Fruit fly (Drosophila melanogaster) whole organism, embryonic: ENCODE results near the gene Plod.

Experiments
- Aef1 ChIP-seq: fragments of 200-800 bp; sonication (Bioruptor generic); IDR thresholded peaks from 3 replicates; pipeline ENCODE4 v1.3.6; 2022; ENCODE audit warnings: missing biosample characterization, missing genetic modification characterization
- Atf3 ChIP-seq: fragments of 200-800 bp; sonication (Bioruptor generic); optimal IDR thresholded peaks from 3 replicates; lab custom pipeline; 2016; ENCODE audit warnings: missing biosample characterization, missing genetic modification characterization
- BEAF-32 ChIP-seq: fragments of 200-800 bp; sonication (Bioruptor generic); optimal IDR thresholded peaks from 3 replicates; lab custom pipeline; 2017; ENCODE audit warnings: missing biosample characterization, missing genetic modification characterization, mild to moderate bottlenecking, moderate library complexity, missing genetic modification reagents
- Bteb2 ChIP-seq: fragments of 200-800 bp; sonication (Bioruptor generic); optimal IDR thresholded peaks from 2 replicates; lab custom pipeline; 2016; ENCODE audit warnings: missing biosample characterization, missing genetic modification characterization
- CG10979 ChIP-seq: fragments of 200-800 bp; sonication (Bioruptor generic); optimal IDR thresholded peaks from 2 replicates; lab custom pipeline; 2018; ENCODE audit warnings: missing biosample characterization, mild to moderate bottlenecking, missing genetic modification characterization, moderate library complexity
- CG12155 ChIP-seq: fragments of 200-800 bp; sonication (Bioruptor generic); optimal IDR thresholded peaks from 3 replicates; lab custom pipeline; 2016; ENCODE audit warnings: missing biosample characterization, missing genetic modification characterization
- CG12236 ChIP-seq: fragments of 200-800 bp; sonication (Bioruptor generic); optimal IDR thresholded peaks from 2 replicates; lab custom pipeline; 2016; ENCODE audit warnings: missing biosample characterization, missing genetic modification characterization
- CG15073 ChIP-seq: fragments of 200-800 bp; sonication (Bioruptor generic); optimal IDR thresholded peaks from 2 replicates; lab custom pipeline; 2016; ENCODE audit warnings: missing biosample characterization, missing genetic modification characterization
- CG15696 ChIP-seq: fragments of 200-800 bp; sonication (Bioruptor generic); optimal IDR thresholded peaks from 2 replicates; lab custom pipeline; 2019; ENCODE audit warnings: missing biosample characterization, mild to moderate bottlenecking, missing genetic modification characterization, moderate library complexity
- CG17829 ChIP-seq: fragments of 200-800 bp; optimal IDR thresholded peaks from 2 replicates; lab custom pipeline; 2019; ENCODE audit warnings: missing biosample characterization, mild to moderate bottlenecking, missing genetic modification characterization, moderate library complexity
- CG34224 ChIP-seq: fragments of 200-800 bp; sonication (Bioruptor generic); IDR thresholded peaks from 3 replicates; pipeline ENCODE4 v1.3.6; 2022; ENCODE audit warnings: missing biosample characterization, missing genetic modification characterization; ENCODE audit not compliant: partially characterized antibody
- CG4404 ChIP-seq: fragments of 200-800 bp; sonication (Bioruptor generic); IDR thresholded peaks from 2 replicates; pipeline ENCODE4 v1.3.6; 2022; ENCODE audit warnings: missing biosample characterization, missing genetic modification characterization
- CG4424 ChIP-seq: fragments of 200-800 bp; sonication (Bioruptor generic); optimal IDR thresholded peaks from 3 replicates; lab custom pipeline; 2016; ENCODE audit warnings: missing biosample characterization, missing genetic modification characterization
- CG6689 ChIP-seq: fragments of 200-800 bp; sonication (Bioruptor generic); IDR thresholded peaks from 2 replicates; pipeline ENCODE4 v1.3.6; 2022; ENCODE audit warnings: missing biosample characterization, missing genetic modification characterization
- CG7928 ChIP-seq: fragments of 200-800 bp; sonication (Bioruptor generic); optimal IDR thresholded peaks from 2 replicates; lab custom pipeline; 2017; ENCODE audit warnings: missing biosample characterization, mild to moderate bottlenecking, missing genetic modification characterization
- CG9817 ChIP-seq: fragments of 200-800 bp; sonication (Bioruptor generic); optimal IDR thresholded peaks from 2 replicates; lab custom pipeline; 2018; ENCODE audit warnings: missing biosample characterization, mild to moderate bottlenecking, missing genetic modification characterization, moderate library complexity
- CHES-1-like ChIP-seq: fragments of 200-800 bp; sonication (Bioruptor generic); optimal IDR thresholded peaks from 2 replicates; lab custom pipeline; 2016; ENCODE audit warnings: missing biosample characterization, missing genetic modification characterization
- CTCF ChIP-seq: fragments of 200-800 bp; sonication (Bioruptor generic); optimal IDR thresholded peaks from 2 replicates; lab custom pipeline; 2017; ENCODE audit warnings: missing biosample characterization, mild to moderate bottlenecking, missing genetic modification characterization, moderate library complexity
- CkIIα-i1 ChIP-seq: fragments of 200-800 bp; sonication (Bioruptor generic); IDR thresholded peaks from 2 replicates; pipeline ENCODE4 v1.3.6; 2022; ENCODE audit warnings: missing biosample characterization, missing genetic modification characterization
- Dfd ChIP-seq, 2 experiments: fragments of >200 bp; optimal IDR thresholded peaks; 2 replicates each; lab custom pipeline; 2017; ENCODE audit warnings: missing biosample characterization in 2 of 2, missing genetic modification characterization in 2 of 2
- Dip3 ChIP-seq: fragments of 200-800 bp; sonication (Bioruptor generic); optimal IDR thresholded peaks from 3 replicates; lab custom pipeline; 2016; ENCODE audit warnings: missing biosample characterization, missing genetic modification characterization
- Fer2 ChIP-seq: fragments of 200-800 bp; sonication (Bioruptor generic); optimal IDR thresholded peaks from 2 replicates; lab custom pipeline; 2018; ENCODE audit warnings: missing biosample characterization, mild to moderate bottlenecking, missing genetic modification characterization, moderate library complexity
- Gug ChIP-seq: fragments of 200-800 bp; sonication (Bioruptor generic); IDR thresholded peaks from 4 replicates; pipeline ENCODE4 v1.3.6; 2022; ENCODE audit warnings: missing biosample characterization, missing genetic modification characterization
- Lhr ChIP-seq: fragments of 200-800 bp; sonication (Bioruptor generic); optimal IDR thresholded peaks from 3 replicates; lab custom pipeline; 2017; ENCODE audit warnings: mild to moderate bottlenecking, missing biosample characterization, missing genetic modification reagents, missing genetic modification characterization
- MESR4 ChIP-seq: fragments of 200-800 bp; sonication (Bioruptor generic); optimal IDR thresholded peaks from 2 replicates; lab custom pipeline; 2018; ENCODE audit warnings: missing biosample characterization, mild to moderate bottlenecking, missing genetic modification characterization, moderate library complexity
- Meics ChIP-seq: fragments of 200-800 bp; sonication (Bioruptor generic); optimal IDR thresholded peaks from 2 replicates; lab custom pipeline; 2017; ENCODE audit warnings: missing biosample characterization, mild to moderate bottlenecking, missing genetic modification characterization
- Oli ChIP-seq: fragments of 200-800 bp; sonication (Bioruptor generic); optimal IDR thresholded peaks from 2 replicates; lab custom pipeline; 2018; ENCODE audit warnings: missing biosample characterization, mild to moderate bottlenecking, missing genetic modification characterization, moderate library complexity
- Taf1 ChIP-seq: fragments of 200-800 bp; sonication (Bioruptor generic); IDR thresholded peaks from 2 replicates; pipeline ENCODE4 v1.3.6; 2022; ENCODE audit warnings: missing biosample characterization, missing genetic modification characterization
- abd-A ChIP-seq: fragments of 200-800 bp; sonication (Bioruptor generic); optimal IDR thresholded peaks from 3 replicates; lab custom pipeline; 2019; ENCODE audit warnings: missing biosample characterization, mild to moderate bottlenecking, missing genetic modification characterization, moderate library complexity
- ara ChIP-seq: fragments of 200-800 bp; sonication (Bioruptor generic); IDR thresholded peaks from 2 replicates; pipeline ENCODE4 v1.3.6; 2022; ENCODE audit warnings: missing biosample characterization, missing genetic modification characterization
- ase ChIP-seq: fragments of 200-800 bp; sonication (Bioruptor generic); IDR thresholded peaks from 3 replicates; pipeline ENCODE4 v1.3.6; 2022; ENCODE audit warnings: missing biosample characterization, missing genetic modification characterization
- bcd ChIP-seq: fragments of 200-800 bp; sonication (Bioruptor generic); optimal IDR thresholded peaks from 2 replicates; lab custom pipeline; 2017; ENCODE audit warnings: missing biosample characterization, mild to moderate bottlenecking, missing genetic modification characterization
- chif ChIP-seq, 2 experiments: fragments of 200-800 bp; sonication (Bioruptor generic); optimal IDR thresholded peaks; 3 replicates each; lab custom pipeline; 2016; ENCODE audit warnings: missing biosample characterization in 2 of 2, missing genetic modification characterization in 2 of 2
- corto ChIP-seq: fragments of 200-800 bp; sonication (Bioruptor generic); optimal IDR thresholded peaks from 2 replicates; lab custom pipeline; 2016; ENCODE audit warnings: missing biosample characterization, mild to moderate bottlenecking, missing genetic modification characterization, moderate library complexity
- crc ChIP-seq: fragments of 200-800 bp; sonication (Bioruptor generic); optimal IDR thresholded peaks from 2 replicates; lab custom pipeline; 2016; ENCODE audit warnings: missing biosample characterization, missing genetic modification characterization
- croc ChIP-seq: fragments of 200-800 bp; sonication (Bioruptor generic); conservative IDR thresholded peaks from 3 replicates; pipeline ENCODE4 v1.3.6; 2022; ENCODE audit warnings: missing biosample characterization, missing genetic modification characterization
- crp ChIP-seq, 2 experiments: fragments of 200-800 bp; sonication (Bioruptor generic); optimal IDR thresholded peaks; 2 replicates in 1 of 2; 3 replicates in 1 of 2; lab custom pipeline; 2017; ENCODE audit warnings: missing biosample characterization in 2 of 2, missing genetic modification characterization in 2 of 2, mild to moderate bottlenecking in 1 of 2, moderate library complexity in 1 of 2
- dm ChIP-seq: fragments of 200-800 bp; sonication (Bioruptor generic); optimal IDR thresholded peaks from 3 replicates; lab custom pipeline; 2016; ENCODE audit warnings: missing biosample characterization, missing genetic modification characterization
- gem ChIP-seq: fragments of 200-800 bp; sonication (Bioruptor generic); optimal IDR thresholded peaks from 2 replicates; lab custom pipeline; 2019; ENCODE audit warnings: missing biosample characterization, mild to moderate bottlenecking, missing genetic modification characterization, moderate library complexity
- klu ChIP-seq: fragments of 200-800 bp; sonication (Bioruptor generic); IDR thresholded peaks from 2 replicates; pipeline ENCODE4 v1.3.6; 2022; ENCODE audit warnings: missing biosample characterization, missing genetic modification characterization
- kni ChIP-seq: fragments of 200-800 bp; sonication (Bioruptor generic); optimal IDR thresholded peaks from 3 replicates; lab custom pipeline; 2017; ENCODE audit warnings: mild to moderate bottlenecking, missing biosample characterization, missing genetic modification reagents, missing genetic modification characterization
- lbe ChIP-seq: fragments of 200-800 bp; sonication (Bioruptor generic); optimal IDR thresholded peaks from 2 replicates; lab custom pipeline; 2016; ENCODE audit warnings: missing biosample characterization, mild to moderate bottlenecking, missing genetic modification characterization
- phol ChIP-seq: fragments of 200-800 bp; sonication (Bioruptor generic); optimal IDR thresholded peaks from 3 replicates; lab custom pipeline; 2018; ENCODE audit warnings: missing biosample characterization, mild to moderate bottlenecking, missing genetic modification characterization, moderate library complexity
- pita ChIP-seq: fragments of 200-800 bp; sonication (Bioruptor generic); optimal IDR thresholded peaks from 2 replicates; lab custom pipeline; 2017; ENCODE audit warnings: missing biosample characterization, mild to moderate bottlenecking, missing genetic modification characterization
- repo ChIP-seq: fragments of 200-800 bp; sonication (Bioruptor generic); optimal IDR thresholded peaks from 2 replicates; lab custom pipeline; 2016; ENCODE audit warnings: missing biosample characterization, missing genetic modification characterization
- run ChIP-seq: fragments of 200-800 bp; sonication (Bioruptor generic); optimal IDR thresholded peaks from 3 replicates; lab custom pipeline; 2018; ENCODE audit warnings: missing biosample characterization, mild to moderate bottlenecking, missing genetic modification characterization
- sd ChIP-seq: fragments of 200-800 bp; sonication (Bioruptor generic); optimal IDR thresholded peaks from 3 replicates; lab custom pipeline; 2018; ENCODE audit warnings: missing biosample characterization, mild to moderate bottlenecking, missing genetic modification characterization, moderate library complexity
- sug ChIP-seq: fragments of 200-800 bp; optimal IDR thresholded peaks from 2 replicates; lab custom pipeline; 2019; ENCODE audit warnings: missing biosample characterization, mild to moderate bottlenecking, missing genetic modification characterization, moderate library complexity
- tap ChIP-seq: fragments of 200-800 bp; optimal IDR thresholded peaks from 3 replicates; lab custom pipeline; 2019; ENCODE audit warnings: missing biosample characterization, mild to moderate bottlenecking, missing genetic modification characterization, moderate library complexity
- trh ChIP-seq: fragments of 200-800 bp; sonication (Bioruptor generic); optimal IDR thresholded peaks from 2 replicates; lab custom pipeline; 2016; ENCODE audit warnings: missing biosample characterization, missing genetic modification characterization

Plod gene

DNA sequence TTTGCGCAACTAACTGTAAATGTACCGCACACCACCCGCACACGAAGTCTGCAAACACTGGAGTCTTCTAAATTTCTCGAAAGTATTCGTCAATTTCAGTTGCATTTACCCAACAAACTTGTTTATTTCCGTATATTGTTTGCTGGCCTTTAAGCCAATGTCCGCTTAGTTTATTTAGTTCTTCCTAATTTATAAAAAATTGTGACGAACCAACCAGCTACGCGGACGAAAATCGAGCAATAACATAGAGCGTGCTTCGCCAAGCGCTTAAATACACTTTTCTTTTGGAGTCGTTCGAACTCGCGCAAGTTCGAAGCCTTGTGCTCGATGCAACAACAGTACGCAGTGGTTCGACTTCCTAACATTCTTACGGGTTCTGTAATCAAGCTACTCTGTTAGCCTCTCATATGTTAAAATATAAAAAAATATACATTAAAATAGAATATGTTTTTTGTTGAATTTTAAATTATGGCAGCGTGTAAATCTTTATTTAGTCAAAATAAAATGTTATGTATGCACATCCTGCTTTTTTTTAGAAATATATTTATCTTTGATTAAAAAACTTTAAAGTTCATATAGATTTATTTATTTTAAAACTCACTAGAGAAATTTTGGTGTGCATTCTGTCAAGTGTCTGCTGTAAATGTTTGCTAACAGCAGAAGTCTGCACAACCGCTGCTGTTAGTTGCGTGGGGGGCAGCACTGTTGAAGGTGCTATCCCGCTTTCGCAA, 8.4 kb downstream of the Plod start, which contains the start of gene GlcAT-P (continued):
- TF ChIP-seq phol (peak; percentile 67), BEAF-32 (no peak), Gug (GFP tag; lab: Robert Waterston, UW) (no peak), Atf3 (GFP tag; lab: Kevin White, UChicago) (no peak), trh (peak; percentile 40), CG34224 (GFP tag; lab: Robert Waterston, UW) (no peak), CG10979 (tag; lab: Kevin White, UChicago) (peak; percentile 82), Meics (GFP tag; lab: Kevin White, UChicago) (peak; percentile 64), CG6689 (peak; percentile 88), run (tag; lab: Kevin White, UChicago) (peak; percentile 57), crc (no peak), chif (GFP tag; optimal IDR thresholded peaks at IDR 0.05; lab: Kevin White, UChicago) (no peak), CG4424 (GFP tag; lab: Kevin White, UChicago) (peak; percentile 62), Fer2 (tag; lab: Kevin White, UChicago) (no peak), Dip3 (GFP tag; lab: Kevin White, UChicago) (no peak), ara (no peak), CG17829 (tag; lab: Kevin White, UChicago) (peak; percentile 65), ase (GFP tag; lab: Robert Waterston, UW) (no peak), Lhr (no peak), bcd (GFP tag; lab: Kevin White, UChicago) (peak; percentile 62), CTCF (GFP tag; lab: Kevin White, UChicago) (no peak), pita (no peak), croc (peak; percentile 34; the same call in 1 of the 3 replicates), tap (tag; lab: Kevin White, UChicago) (peak; percentile 63), Dfd (GFP tag; optimal IDR thresholded peaks at IDR 0.05; lab: Kevin White, UChicago) (no peak), Taf1 (no peak), CG12155 (GFP tag; lab: Kevin White, UChicago) (peak; percentile 44), repo (GFP tag; lab: Kevin White, UChicago) (no peak), CG15073 (GFP tag; lab: Kevin White, UChicago) (no peak), abd-A (tag; lab: Kevin White, UChicago) (no peak), klu (GFP tag; lab: Robert Waterston, UW) (peak; percentile 61; the same call in 1 of the 2 replicates), CkIIα-i1 (no peak), CG12236 (GFP tag; lab: Kevin White, UChicago) (no peak), CG7928 (GFP tag; lab: Kevin White, UChicago) (no peak), dm (GFP tag; lab: Kevin White, UChicago) (no peak), kni (GFP tag; lab: Kevin White, UChicago) (no peak), CG4404 (GFP tag; lab: Robert Waterston, UW) (no peak), sug (peak; percentile 83), gem (tag; lab: Kevin White, UChicago) (peak; percentile 91), lbe (GFP tag; lab: Kevin White, UChicago) (no peak), CG15696 (peak; percentile 59), CHES-1-like (no peak), corto (GFP tag; lab: Kevin White, UChicago) (no peak), CG9817 (tag; lab: Kevin White, UChicago) (peak; percentile 55), Aef1 (GFP tag; lab: Robert Waterston, UW) (peak; percentile 31; the same call in 1 of the 3 replicates), sd (tag; lab: Kevin White, UChicago) (peak; percentile 18), crp (GFP tag; optimal IDR thresholded peaks at IDR 0.05; lab: Kevin White, UChicago) (peak in 1 of 2 experiments; percentile 11), Bteb2 (no peak), MESR4 (no peak), Oli (tag; lab: Kevin White, UChicago) (peak; percentile 63)
